Worm (Caenorhabditis elegans) whole organism, L3 larva: ENCODE measurements around the gene F36F12.1.

Experiments used
- R02D3.7 ChIP-seq: fragments of 150-350 bp; optimal IDR thresholded peaks from 2 replicates; lab custom pipeline; 2014; ENCODE audit warnings: missing biosample characterization, missing genetic modification characterization
- ZK546.5 ChIP-seq: sonication (generic microtip); optimal IDR thresholded peaks from 2 replicates; lab custom pipeline; 2017; ENCODE audit warnings: missing biosample characterization, missing genetic modification characterization
- aly-2 ChIP-seq: fragments of 150-350 bp; optimal IDR thresholded peaks from 2 replicates; lab custom pipeline; 2014; ENCODE audit warnings: missing biosample characterization, missing genetic modification characterization
- ceh-16 ChIP-seq: sonication (generic microtip); optimal IDR thresholded peaks from 2 replicates; lab custom pipeline; 2017; ENCODE audit warnings: missing biosample characterization, missing genetic modification characterization
- ceh-28 ChIP-seq: fragments of 150-350 bp; optimal IDR thresholded peaks from 2 replicates; lab custom pipeline; 2014; ENCODE audit warnings: missing biosample characterization, missing genetic modification reagents, missing genetic modification characterization
- ceh-82 ChIP-seq: fragments of 150-350 bp; optimal IDR thresholded peaks from 2 replicates; lab custom pipeline; 2014; ENCODE audit warnings: missing biosample characterization, missing genetic modification characterization
- egl-27 ChIP-seq: sonication (generic microtip); optimal IDR thresholded peaks from 4 replicates; lab custom pipeline; 2017; ENCODE audit warnings: missing biosample characterization, missing genetic modification reagents, missing genetic modification characterization
- egl-5 ChIP-seq: fragments of 150-350 bp; optimal IDR thresholded peaks from 2 replicates; lab custom pipeline; 2017; ENCODE audit warnings: missing biosample characterization, missing genetic modification reagents, missing genetic modification characterization, inconsistent platforms
- elt-1 ChIP-seq: fragments of 150-350 bp; optimal IDR thresholded peaks from 2 replicates; lab custom pipeline; 2014; ENCODE audit warnings: missing biosample characterization, missing genetic modification characterization
- elt-3 ChIP-seq, 3 experiments: fragments of 150-350 bp in 1 of 3; sonication (generic microtip) in 2 of 3; optimal IDR thresholded peaks; 2 replicates in 2 of 3; 4 replicates in 1 of 3; lab custom pipeline; 2014 to 2017; ENCODE audit warnings: missing biosample characterization in 3 of 3, missing genetic modification characterization in 3 of 3
- fkh-10 ChIP-seq: sonication (generic microtip); optimal IDR thresholded peaks from 2 replicates; lab custom pipeline; 2017; ENCODE audit warnings: missing biosample characterization, missing genetic modification reagents, missing genetic modification characterization
- fos-1 ChIP-seq: fragments of 150-350 bp; optimal IDR thresholded peaks from 2 replicates; lab custom pipeline; 2014; ENCODE audit warnings: missing biosample characterization, missing genetic modification characterization
- hmg-11 ChIP-seq: sonication (generic microtip); optimal IDR thresholded peaks from 2 replicates; lab custom pipeline; 2016; ENCODE audit warnings: missing genetic modification characterization, missing compliant biosample characterization
- jun-1 ChIP-seq: fragments of 150-350 bp; optimal IDR thresholded peaks from 2 replicates; lab custom pipeline; 2014; ENCODE audit warnings: missing biosample characterization, missing genetic modification reagents, missing genetic modification characterization
- lin-15B ChIP-seq: fragments of 150-350 bp; optimal IDR thresholded peaks from 2 replicates; lab custom pipeline; 2014; ENCODE audit warnings: missing biosample characterization, missing genetic modification characterization
- lin-39 ChIP-seq: fragments of 150-350 bp; optimal IDR thresholded peaks from 2 replicates; lab custom pipeline; 2018; ENCODE audit warnings: missing biosample characterization, missing genetic modification reagents, missing genetic modification characterization
- lsy-12 ChIP-seq: sonication (generic microtip); optimal IDR thresholded peaks from 2 replicates; lab custom pipeline; 2016; ENCODE audit warnings: mild to moderate bottlenecking, missing genetic modification characterization, missing compliant biosample characterization
- mdl-1 ChIP-seq: fragments of 150-350 bp; optimal IDR thresholded peaks from 2 replicates; lab custom pipeline; 2014; ENCODE audit warnings: missing biosample characterization, missing genetic modification characterization
- mml-1 ChIP-seq: fragments of 150-350 bp; sonication (generic microtip); optimal IDR thresholded peaks from 3 replicates; lab custom pipeline; 2014; ENCODE audit warnings: missing biosample characterization, missing genetic modification characterization
- nhr-11 ChIP-seq: fragments of 150-350 bp; optimal IDR thresholded peaks from 2 replicates; lab custom pipeline; 2014; ENCODE audit warnings: missing biosample characterization, missing genetic modification characterization
- nhr-12 ChIP-seq: fragments of 150-350 bp; optimal IDR thresholded peaks from 2 replicates; lab custom pipeline; 2014; ENCODE audit warnings: missing biosample characterization, missing genetic modification characterization
- nhr-25 ChIP-seq: sonication (generic microtip); optimal IDR thresholded peaks from 2 replicates; lab custom pipeline; 2017; ENCODE audit warnings: missing biosample characterization, missing genetic modification characterization
- nhr-28 ChIP-seq: fragments of 150-350 bp; optimal IDR thresholded peaks from 2 replicates; lab custom pipeline; 2014; ENCODE audit warnings: missing biosample characterization, missing genetic modification characterization
- nhr-76 ChIP-seq: fragments of 150-350 bp; sonication (generic microtip); optimal IDR thresholded peaks from 5 replicates; lab custom pipeline; 2014; ENCODE audit warnings: missing biosample characterization, missing genetic modification characterization
- pqm-1 ChIP-seq: fragments of 150-350 bp; optimal IDR thresholded peaks from 2 replicates; lab custom pipeline; 2017; ENCODE audit warnings: missing biosample characterization, missing genetic modification characterization, inconsistent platforms
- sea-2 ChIP-seq: fragments of 150-350 bp; sonication (generic microtip); optimal IDR thresholded peaks from 4 replicates; lab custom pipeline; 2014; ENCODE audit warnings: missing biosample characterization, missing genetic modification reagents, missing genetic modification characterization
- skn-1 ChIP-seq: fragments of 150-350 bp; optimal IDR thresholded peaks from 2 replicates; lab custom pipeline; 2014; ENCODE audit warnings: missing biosample characterization, missing genetic modification characterization
- tbx-2 ChIP-seq: sonication (generic microtip); optimal IDR thresholded peaks from 2 replicates; lab custom pipeline; 2016; ENCODE audit warnings: mild to moderate bottlenecking, missing genetic modification characterization, missing compliant biosample characterization
- unc-39 ChIP-seq: sonication (generic microtip); optimal IDR thresholded peaks from 4 replicates; lab custom pipeline; 2017; ENCODE audit warnings: missing biosample characterization, missing genetic modification characterization
- unc-62 ChIP-seq: fragments of 150-350 bp; sonication (generic microtip); optimal IDR thresholded peaks from 4 replicates; lab custom pipeline; 2014; ENCODE audit warnings: missing biosample characterization, missing genetic modification reagents, missing genetic modification characterization
- zag-1 ChIP-seq: fragments of 150-350 bp; optimal IDR thresholded peaks from 2 replicates; lab custom pipeline; 2014; ENCODE audit warnings: missing biosample characterization, missing genetic modification characterization
- ztf-11 ChIP-seq: fragments of 150-350 bp; optimal IDR thresholded peaks from 2 replicates; lab custom pipeline; 2014; ENCODE audit warnings: missing biosample characterization, missing genetic modification characterization
- ztf-4 ChIP-seq: fragments of 150-350 bp; optimal IDR thresholded peaks from 2 replicates; lab custom pipeline; 2014; ENCODE audit warnings: missing biosample characterization, missing genetic modification characterization

The F36F12.1 gene

ce11 chrV:2103118-2103517 is at the start of gene F36F12.1:
Gene F36F12.1, minus strand, starts transcription at chrV:2103218.
- no peak for TF ChIP-seq lin-39 (tag; lab: Kevin White, UChicago)
- TF ChIP-seq sea-2 (GFP tag; lab: Kevin White, UChicago) = no peak
- no peak for TF ChIP-seq egl-27 (tag; lab: Kevin White, UChicago)
- no peak for TF ChIP-seq unc-39
- TF ChIP-seq ceh-16 (tag; lab: Kevin White, UChicago) = no peak

ce11 chrV:2151458-2151857 is 48.4 kb upstream of the F36F12.1 start, which contains the start of gene srbc-24:
Gene srbc-24, plus strand, starts transcription at chrV:2151758.
- TF ChIP-seq ztf-4 (tag; lab: Kevin White, UChicago) (no peak), fos-1 (no peak), egl-5 (no peak)

- TF ChIP-seq nhr-12 = no peak
- TF ChIP-seq ztf-4 (tag; lab: Kevin White, UChicago) = no peak
- no peak for TF ChIP-seq fos-1
- TF ChIP-seq lin-39 (tag; lab: Kevin White, UChicago) = no peak
- no peak for TF ChIP-seq fkh-10 (GFP tag; lab: Kevin White, UChicago)
- no peak for TF ChIP-seq ztf-11
- TF ChIP-seq nhr-25 (tag; lab: Kevin White, UChicago) = no peak
- TF ChIP-seq ceh-82 (tag; lab: Kevin White, UChicago) = no peak
- no peak for TF ChIP-seq zag-1 (tag; lab: Kevin White, UChicago)
- TF ChIP-seq mdl-1 (tag; lab: Kevin White, UChicago) = no peak
- TF ChIP-seq ceh-28 (tag; lab: Kevin White, UChicago) = no peak
- no peak for TF ChIP-seq jun-1 (tag; lab: Kevin White, UChicago)
- no peak for TF ChIP-seq unc-62 (GFP tag; lab: Kevin White, UChicago)
- TF ChIP-seq hmg-11 (tag; lab: Kevin White, UChicago) = no peak
- TF ChIP-seq egl-27 (tag; lab: Kevin White, UChicago) = no peak
Measured at ce11 chrV:2150876-2151275, 47.9 kb upstream of the F36F12.1 start, which contains the start of gene C45H4.13. Gene C45H4.13, minus strand, starts transcription at chrV:2150976.

ce11 chrV:2149432-2149831 is 46.4 kb upstream of the F36F12.1 start, which contains the start of gene C45H4.21:
Gene C45H4.21, minus strand, starts transcription at chrV:2149532.
- TF ChIP-seq lsy-12 (tag; lab: Kevin White, UChicago) (no peak), lin-39 (tag; lab: Kevin White, UChicago) (no peak), ZK546.5 (tag; lab: Kevin White, UChicago) (no peak), R02D3.7 (tag; lab: Kevin White, UChicago) (no peak), hmg-11 (tag; lab: Kevin White, UChicago) (no peak), fos-1 (no peak), sea-2 (GFP tag; lab: Kevin White, UChicago) (no peak), elt-1 (tag; lab: Kevin White, UChicago) (no peak), mml-1 (tag; lab: Kevin White, UChicago) (no peak), aly-2 (tag; lab: Kevin White, UChicago) (no peak), ceh-82 (tag; lab: Kevin White, UChicago) (no peak), nhr-12 (no peak), tbx-2 (tag; lab: Kevin White, UChicago) (no peak), skn-1 (tag; lab: Kevin White, UChicago) (no peak), mdl-1 (tag; lab: Kevin White, UChicago) (no peak), egl-5 (no peak)

- TF ChIP-seq nhr-11 (tag; lab: Kevin White, UChicago) (no peak), pqm-1 (no peak), mdl-1 (tag; lab: Kevin White, UChicago) (no peak), nhr-76 (tag; lab: Kevin White, UChicago) (no peak), zag-1 (tag; lab: Kevin White, UChicago) (no peak), elt-3 (tag; optimal IDR thresholded peaks at IDR 0.05; lab: Kevin White, UChicago) (no peak), egl-27 (tag; lab: Kevin White, UChicago) (no peak), nhr-28 (tag; lab: Kevin White, UChicago) (no peak), ztf-4 (tag; lab: Kevin White, UChicago) (no peak)
Measured at ce11 chrV:2146795-2147194, 43.8 kb upstream of the F36F12.1 start, which contains the start of gene srbc-20. Gene srbc-20, plus strand, starts transcription at chrV:2147095.

ce11 chrV:2146044-2146443 is 43.0 kb upstream of the F36F12.1 start, which contains the start of gene str-52:
Gene str-52, minus strand, starts transcription at chrV:2146144.
- no peak for TF ChIP-seq lin-15B (tag; lab: Kevin White, UChicago)
- TF ChIP-seq lsy-12 (tag; lab: Kevin White, UChicago) = no peak
- TF ChIP-seq, all 47 proteins: peak for 0
